Fruit fly (Drosophila melanogaster) whole organism, embryonic: Measurements from ENCODE around the gene CG11726.

Experiments used
- Atf-2 ChIP-seq: fragments of 200-800 bp; sonication (Bioruptor generic); optimal IDR thresholded peaks from 2 replicates; lab custom pipeline; 2016; ENCODE audit warnings: missing biosample characterization, missing genetic modification characterization
- CG10274 ChIP-seq: fragments of 200-800 bp; sonication (Bioruptor generic); optimal IDR thresholded peaks from 3 replicates; lab custom pipeline; 2017; ENCODE audit warnings: missing biosample characterization, mild to moderate bottlenecking, missing genetic modification characterization
- CG10366 ChIP-seq: fragments of 200-800 bp; sonication (Bioruptor generic); IDR thresholded peaks from 2 replicates; pipeline ENCODE4 v1.3.6; 2022; ENCODE audit warnings: missing biosample characterization, missing genetic modification characterization
- CG10431 ChIP-seq: fragments of 200-800 bp; sonication (Bioruptor generic); optimal IDR thresholded peaks from 3 replicates; lab custom pipeline; 2018; ENCODE audit warnings: missing biosample characterization, mild to moderate bottlenecking, missing genetic modification characterization
- CG10959 ChIP-seq: fragments of 200-800 bp; sonication (Bioruptor generic); IDR thresholded peaks from 2 replicates; pipeline ENCODE4 v1.3.6; 2022; ENCODE audit warnings: missing biosample characterization, missing genetic modification characterization
- CG11560 ChIP-seq: fragments of 200-800 bp; sonication (Bioruptor generic); IDR thresholded peaks from 3 replicates; pipeline ENCODE4 v1.3.6; 2022; ENCODE audit warnings: missing biosample characterization, missing genetic modification characterization
- CG11695 ChIP-seq: fragments of 200-800 bp; sonication (Bioruptor generic); IDR thresholded peaks from 3 replicates; pipeline ENCODE4 v1.3.6; 2022; ENCODE audit warnings: missing biosample characterization, missing genetic modification characterization
- CG12744 ChIP-seq: fragments of 200-800 bp; sonication (Bioruptor generic); optimal IDR thresholded peaks from 2 replicates; lab custom pipeline; 2016; ENCODE audit warnings: missing biosample characterization, missing genetic modification characterization
- CG14667 ChIP-seq: fragments of 200-800 bp; sonication (Bioruptor generic); IDR thresholded peaks from 2 replicates; pipeline ENCODE4 v1.3.6; 2022; ENCODE audit warnings: missing biosample characterization, missing genetic modification characterization
- CG14710 ChIP-seq: fragments of 200-800 bp; sonication (Bioruptor generic); optimal IDR thresholded peaks from 3 replicates; lab custom pipeline; 2019; ENCODE audit warnings: missing biosample characterization, mild to moderate bottlenecking, missing genetic modification characterization, moderate library complexity
- CG15514 ChIP-seq: fragments of 200-800 bp; sonication (Bioruptor generic); optimal IDR thresholded peaks from 3 replicates; lab custom pipeline; 2017; ENCODE audit warnings: missing biosample characterization, missing genetic modification characterization, mild to moderate bottlenecking, moderate library complexity, missing genetic modification reagents
- CG17802 ChIP-seq: fragments of 200-800 bp; sonication (Bioruptor generic); optimal IDR thresholded peaks from 2 replicates; lab custom pipeline; 2018; ENCODE audit warnings: missing biosample characterization, mild to moderate bottlenecking, missing genetic modification characterization, moderate library complexity
- CG31441 ChIP-seq: fragments of 200-800 bp; sonication (Bioruptor generic); IDR thresholded peaks from 2 replicates; pipeline ENCODE4 v1.3.6; 2022; ENCODE audit warnings: missing biosample characterization, missing genetic modification characterization
- CG32532 ChIP-seq: fragments of 200-800 bp; sonication (Bioruptor generic); IDR thresholded peaks from 2 replicates; pipeline ENCODE4 v1.3.6; 2022; ENCODE audit warnings: missing biosample characterization, missing genetic modification characterization
- CG33557 ChIP-seq: fragments of 200-800 bp; sonication (Bioruptor generic); optimal IDR thresholded peaks from 2 replicates; lab custom pipeline; 2019; ENCODE audit warnings: missing biosample characterization, mild to moderate bottlenecking, missing genetic modification characterization, moderate library complexity
- CG3726 ChIP-seq: fragments of 200-800 bp; sonication (Bioruptor generic); IDR thresholded peaks from 3 replicates; pipeline ENCODE4, ENCODE4 v1.3.6; 2022; ENCODE audit warnings: missing biosample characterization, missing genetic modification characterization
- CG3838 ChIP-seq: fragments of 200-800 bp; sonication (Bioruptor generic); optimal IDR thresholded peaks from 3 replicates; lab custom pipeline; 2016; ENCODE audit warnings: missing biosample characterization, missing genetic modification characterization
- CG3847 ChIP-seq: fragments of 200-800 bp; sonication (Bioruptor generic); IDR thresholded peaks from 2 replicates; pipeline ENCODE4 v1.3.6; 2022; ENCODE audit warnings: missing biosample characterization, missing genetic modification characterization
- CG4360 ChIP-seq: fragments of 200-800 bp; sonication (Bioruptor generic); IDR thresholded peaks from 2 replicates; pipeline ENCODE4 v1.3.6; 2022; ENCODE audit warnings: missing biosample characterization, missing genetic modification characterization
- CG7357 ChIP-seq: fragments of 200-800 bp; sonication (Bioruptor generic); IDR thresholded peaks from 3 replicates; pipeline ENCODE4 v1.3.6; 2022; ENCODE audit warnings: missing biosample characterization, missing genetic modification characterization
- CG7786 ChIP-seq: fragments of 200-800 bp; sonication (Bioruptor generic); optimal IDR thresholded peaks from 2 replicates; lab custom pipeline; 2016; ENCODE audit warnings: missing biosample characterization, missing genetic modification characterization
- CG8388 ChIP-seq: fragments of 200-800 bp; sonication (Bioruptor generic); optimal IDR thresholded peaks from 2 replicates; lab custom pipeline; 2019; ENCODE audit warnings: missing biosample characterization, mild to moderate bottlenecking, missing genetic modification characterization, moderate library complexity
- Deaf1 ChIP-seq: fragments of 200-800 bp; optimal IDR thresholded peaks from 3 replicates; lab custom pipeline; 2019; ENCODE audit warnings: missing biosample characterization, mild to moderate bottlenecking, missing genetic modification characterization, moderate library complexity
- Dref ChIP-seq: fragments of 200-800 bp; sonication (Bioruptor generic); IDR thresholded peaks from 2 replicates; pipeline ENCODE4 v1.3.6; 2022; ENCODE audit warnings: missing biosample characterization, missing genetic modification characterization
- Hey ChIP-seq: fragments of 200-800 bp; sonication (Bioruptor generic); optimal IDR thresholded peaks from 3 replicates; lab custom pipeline; 2018; ENCODE audit warnings: missing biosample characterization, mild to moderate bottlenecking, missing genetic modification characterization
- MBD-R2 ChIP-seq: fragments of 200-800 bp; sonication (Bioruptor generic); IDR thresholded peaks from 2 replicates; pipeline ENCODE4 v1.3.6; 2022; ENCODE audit warnings: missing biosample characterization, missing genetic modification characterization
- Pdp1 ChIP-seq, 2 experiments: fragments of 200-800 bp; sonication (Bioruptor generic); optimal IDR thresholded peaks; 3 replicates each; lab custom pipeline; 2016; ENCODE audit warnings: missing biosample characterization in 2 of 2, missing genetic modification characterization in 2 of 2, mild to moderate bottlenecking in 1 of 2, moderate library complexity in 1 of 2
- Rx ChIP-seq: fragments of 200-800 bp; sonication (Bioruptor generic); IDR thresholded peaks from 2 replicates; pipeline ENCODE4 v1.3.6; 2022; ENCODE audit warnings: missing biosample characterization, missing genetic modification characterization
- Sox100B ChIP-seq: fragments of 200-800 bp; sonication (Bioruptor generic); optimal IDR thresholded peaks from 3 replicates; lab custom pipeline; 2018; ENCODE audit warnings: missing biosample characterization, mild to moderate bottlenecking, missing genetic modification characterization
- Taf1 ChIP-seq: fragments of 200-800 bp; sonication (Bioruptor generic); IDR thresholded peaks from 2 replicates; pipeline ENCODE4 v1.3.6; 2022; ENCODE audit warnings: missing biosample characterization, missing genetic modification characterization
- ap ChIP-seq: fragments of 200-800 bp; sonication (Bioruptor generic); IDR thresholded peaks from 2 replicates; pipeline ENCODE4 v1.3.6; 2022; ENCODE audit warnings: missing biosample characterization, missing genetic modification characterization
- bsh ChIP-seq, 2 experiments: fragments of 200-800 bp; sonication (Bioruptor generic); optimal IDR thresholded peaks; 2 replicates each; lab custom pipeline; 2017 to 2018; ENCODE audit warnings: mild to moderate bottlenecking in 2 of 2, missing biosample characterization in 2 of 2, missing genetic modification characterization in 2 of 2, moderate library complexity in 1 of 2
- croc ChIP-seq: fragments of 200-800 bp; sonication (Bioruptor generic); conservative IDR thresholded peaks from 3 replicates; pipeline ENCODE4 v1.3.6; 2022; ENCODE audit warnings: missing biosample characterization, missing genetic modification characterization
- fd96Cb ChIP-seq: fragments of 200-800 bp; sonication (Bioruptor generic); optimal IDR thresholded peaks from 2 replicates; lab custom pipeline; 2018; ENCODE audit warnings: missing biosample characterization, mild to moderate bottlenecking, missing genetic modification characterization, moderate library complexity
- gce ChIP-seq: fragments of 200-800 bp; sonication (Bioruptor generic); IDR thresholded peaks from 3 replicates; pipeline ENCODE4 v1.3.6; 2022; ENCODE audit warnings: missing biosample characterization, missing genetic modification characterization
- inv ChIP-seq: fragments of 200-800 bp; sonication (Bioruptor generic); IDR thresholded peaks from 2 replicates; pipeline ENCODE4 v1.3.6; 2022; ENCODE audit warnings: missing biosample characterization, missing genetic modification characterization; ENCODE audit not compliant: partially characterized antibody
- kni ChIP-seq: fragments of 200-800 bp; sonication (Bioruptor generic); optimal IDR thresholded peaks from 3 replicates; lab custom pipeline; 2017; ENCODE audit warnings: mild to moderate bottlenecking, missing biosample characterization, missing genetic modification reagents, missing genetic modification characterization
- knrl ChIP-seq: fragments of 200-800 bp; sonication (Bioruptor generic); IDR thresholded peaks from 3 replicates; pipeline ENCODE4 v1.3.6; 2022; ENCODE audit warnings: missing biosample characterization, missing genetic modification characterization; ENCODE audit not compliant: partially characterized antibody
- pnt ChIP-seq: fragments of 200-800 bp; sonication (Bioruptor generic); optimal IDR thresholded peaks from 3 replicates; lab custom pipeline; 2016; ENCODE audit warnings: missing biosample characterization, missing genetic modification characterization
- prd ChIP-seq, 3 experiments: fragments of >200 bp in 2 of 3; fragments of 200-800 bp in 1 of 3; sonication (Bioruptor generic) in 1 of 3; optimal IDR thresholded peaks in 2 of 3; IDR thresholded peaks in 1 of 3; 2 replicates in 2 of 3; 3 replicates in 1 of 3; pipeline versions ENCODE4 v1.3.6 to Lab custom; 2017 to 2022; ENCODE audit warnings: missing biosample characterization in 1 of 3, missing genetic modification characterization in 1 of 3
- row ChIP-seq: fragments of 200-800 bp; sonication (Bioruptor generic); IDR thresholded peaks from 3 replicates; pipeline ENCODE4 v1.3.6; 2022; ENCODE audit warnings: missing biosample characterization, missing genetic modification characterization
- sens-2 ChIP-seq: fragments of 200-800 bp; sonication (Bioruptor generic); IDR thresholded peaks from 2 replicates; pipeline ENCODE4 v1.3.6; 2022; ENCODE audit warnings: missing biosample characterization, missing genetic modification characterization
- shn ChIP-seq: fragments of 200-800 bp; sonication (Bioruptor generic); optimal IDR thresholded peaks from 3 replicates; lab custom pipeline; 2016; ENCODE audit warnings: missing biosample characterization, missing genetic modification characterization
- ssp ChIP-seq: fragments of 200-800 bp; sonication (Bioruptor generic); IDR thresholded peaks from 2 replicates; pipeline ENCODE4 v1.3.6; 2022; ENCODE audit warnings: missing biosample characterization, missing genetic modification characterization
- stc ChIP-seq: fragments of 200-800 bp; sonication (Bioruptor generic); IDR thresholded peaks from 2 replicates; pipeline ENCODE4 v1.3.6; 2022; ENCODE audit warnings: missing biosample characterization, missing genetic modification characterization
- sug ChIP-seq: fragments of 200-800 bp; optimal IDR thresholded peaks from 2 replicates; lab custom pipeline; 2019; ENCODE audit warnings: missing biosample characterization, mild to moderate bottlenecking, missing genetic modification characterization, moderate library complexity
- tx ChIP-seq: fragments of 200-800 bp; sonication (Bioruptor generic); optimal IDR thresholded peaks from 2 replicates; lab custom pipeline; 2016; ENCODE audit warnings: missing biosample characterization, missing genetic modification characterization
- zfh2 ChIP-seq: fragments of 200-800 bp; sonication (Bioruptor generic); optimal IDR thresholded peaks from 2 replicates; lab custom pipeline; 2016; ENCODE audit warnings: missing biosample characterization, missing genetic modification characterization

Gene CG11726

DNA sequence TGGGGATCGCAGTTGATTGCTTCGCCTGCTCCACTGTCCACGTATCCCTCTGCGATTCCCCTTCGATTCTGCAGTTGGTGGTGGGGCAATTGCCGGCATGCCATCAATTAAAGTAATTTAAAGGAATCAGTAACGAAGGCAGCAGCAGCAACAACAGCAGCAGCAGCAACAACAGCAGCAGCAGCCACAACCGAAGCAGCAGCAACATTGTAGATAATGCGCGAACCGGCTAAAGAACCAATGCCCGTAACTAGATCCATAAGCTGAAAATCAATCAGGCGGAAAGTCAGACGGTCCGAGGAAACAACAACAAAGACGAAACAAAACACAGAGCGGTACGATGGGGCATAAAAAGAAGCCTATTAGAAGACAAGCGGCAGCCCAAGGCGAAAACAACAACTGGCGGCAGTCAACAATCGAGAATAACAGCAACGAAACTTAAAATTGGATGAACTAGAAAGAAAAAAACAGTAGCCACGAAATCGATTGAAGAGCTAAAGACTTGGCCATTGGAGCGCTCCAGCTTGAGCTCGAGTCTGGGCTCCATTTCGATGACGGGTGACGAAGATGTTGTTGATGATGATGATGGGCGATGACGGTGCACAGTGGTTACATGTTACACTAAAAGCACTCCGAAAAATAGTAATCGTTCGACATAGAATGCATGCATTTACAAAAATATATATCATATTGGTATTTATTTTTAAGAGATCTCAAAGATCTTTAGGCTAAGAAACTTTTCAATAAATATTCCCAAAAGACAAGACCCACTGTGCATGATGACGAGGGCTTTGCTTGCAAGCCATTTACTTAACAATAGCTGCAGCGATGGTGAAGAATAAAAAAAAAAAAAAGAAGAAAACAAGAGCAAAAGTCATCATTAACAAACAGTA lies 11.1 kb downstream of the CG11726 start (continued):
- peak; percentile 93 for TF ChIP-seq CG10431
- TF ChIP-seq CG7357 (GFP tag; lab: Robert Waterston, UW) = peak; percentile 89
- TF ChIP-seq CG14710 (tag; lab: Kevin White, UChicago) = peak; percentile 90
- peak; percentile 93 for TF ChIP-seq Atf-2 (GFP tag; lab: Kevin White, UChicago)
- TF ChIP-seq CG14667 (GFP tag; lab: Robert Waterston, UW) = peak; percentile 86
- TF ChIP-seq pnt (GFP tag; lab: Kevin White, UChicago) = peak; percentile 90
- peak; percentile 96 for TF ChIP-seq CG11695 (GFP tag; lab: Robert Waterston, UW)
- peak; percentile 95 for TF ChIP-seq croc (GFP tag; lab: Robert Waterston, UW)
- TF ChIP-seq inv = peak; percentile 13; the same call in 1 of the 2 replicates
- peak; percentile 95 for TF ChIP-seq CG31441 (GFP tag; lab: Robert Waterston, UW)
- TF ChIP-seq shn (GFP tag; lab: Kevin White, UChicago) = peak; percentile 86
- peak; percentile 92 for TF ChIP-seq Rx (GFP tag; lab: Robert Waterston, UW)
- peak; percentile 96 for TF ChIP-seq CG10366
- peak; percentile 76 for TF ChIP-seq kni (GFP tag; lab: Kevin White, UChicago)
- peak; percentile 83 for TF ChIP-seq CG17802 (tag; lab: Kevin White, UChicago)
- TF ChIP-seq CG3726 = peak; percentile 94
- peak; percentile 95 for TF ChIP-seq CG8388 (GFP tag; lab: Kevin White, UChicago)
- peak; percentile 63 for TF ChIP-seq zfh2 (GFP tag; lab: Kevin White, UChicago)
- peak; percentile 97 for TF ChIP-seq gce (GFP tag; lab: Robert Waterston, UW)
- peak; percentile 94 for TF ChIP-seq CG32532 (GFP tag; lab: Robert Waterston, UW)
- no peak for TF ChIP-seq prd (optimal IDR thresholded peaks at IDR 0.05; lab: Kevin White, UChicago)
- peak; percentile 96 for TF ChIP-seq prd (GFP tag; IDR thresholded peaks at IDR 0.05; lab: Robert Waterston, UW)
- TF ChIP-seq MBD-R2 (GFP tag; lab: Robert Waterston, UW) = peak; percentile 82
- TF ChIP-seq row (GFP tag; lab: Robert Waterston, UW) = peak; percentile 95
- peak; percentile 89 for TF ChIP-seq CG7786
- peak; percentile 97 for TF ChIP-seq sens-2
- TF ChIP-seq CG3847 (GFP tag; lab: Robert Waterston, UW) = peak; percentile 91
- TF ChIP-seq CG12744 = peak; percentile 90
- TF ChIP-seq knrl (GFP tag; lab: Robert Waterston, UW) = peak; percentile 47; the same call in 2 of the 3 replicates
- peak; percentile 59 for TF ChIP-seq CG15514 (GFP tag; lab: Kevin White, UChicago)
- TF ChIP-seq Taf1 = peak; percentile 86
- peak; percentile 75 for TF ChIP-seq CG4360 (GFP tag; lab: Robert Waterston, UW)
- peak; percentile 94 for TF ChIP-seq fd96Cb (tag; lab: Kevin White, UChicago)
- TF ChIP-seq stc = peak; percentile 96
- TF ChIP-seq CG10959 (GFP tag; lab: Robert Waterston, UW) = peak; percentile 96
- peak; percentile 97 for TF ChIP-seq CG33557 (GFP tag; lab: Kevin White, UChicago)
- TF ChIP-seq tx = peak; percentile 87
- peak; percentile 74 for TF ChIP-seq CG10274 (GFP tag; lab: Kevin White, UChicago)
- peak; percentile 94 to 95 for TF ChIP-seq Pdp1 (GFP tag; optimal IDR thresholded peaks at IDR 0.05; lab: Kevin White, UChicago)
- peak; percentile 67; the same call in 2 of the 3 replicates for TF ChIP-seq CG11560 (tag; lab: Robert Waterston, UW)
- TF ChIP-seq Dref (GFP tag; lab: Robert Waterston, UW) = no peak
- peak; percentile 70 for TF ChIP-seq Deaf1 (tag; lab: Kevin White, UChicago)
- peak; percentile 91 to 99 for TF ChIP-seq bsh (GFP tag; optimal IDR thresholded peaks at IDR 0.05; lab: Kevin White, UChicago)
- TF ChIP-seq ssp (GFP tag; lab: Robert Waterston, UW) = peak; percentile 86
- TF ChIP-seq Sox100B = peak; percentile 91
- TF ChIP-seq sug (tag; lab: Kevin White, UChicago) = peak; percentile 79
- peak; percentile 91 for TF ChIP-seq CG3838 (GFP tag; lab: Kevin White, UChicago)
- no peak for TF ChIP-seq Hey (tag; lab: Kevin White, UChicago)
- TF ChIP-seq ap (GFP tag; lab: Robert Waterston, UW) = peak; percentile 96
